Fruit fly (Drosophila melanogaster): ENCODE data around the gene Csp.

The Csp gene

dm6 chr3L:22287994-22288766 is 21.0 kb downstream of the Csp start, which contains the start of the genes Hem and IleRS (continued):
- TF ChIP-seq Hnf4 (GFP tag; optimal IDR thresholded peaks at IDR 0.05), result peak; percentile 89
- no peak for TF ChIP-seq jim (GFP tag; optimal IDR thresholded peaks at IDR 0.05)
- no peak for TF ChIP-seq N (GFP tag; optimal IDR thresholded peaks at IDR 0.05)
- TF ChIP-seq HLH106 (tag; optimal IDR thresholded peaks at IDR 0.05), result peak; percentile 86
- no peak for TF ChIP-seq Mio (GFP tag; optimal IDR thresholded peaks at IDR 0.05)
- TF ChIP-seq brk (GFP tag; optimal IDR thresholded peaks at IDR 0.05), result no peak
- TF ChIP-seq CG32264 (GFP tag; optimal IDR thresholded peaks at IDR 0.05), result peak; percentile 39
- TF ChIP-seq Jra (GFP tag; optimal IDR thresholded peaks at IDR 0.05), result peak; percentile 79
- TF ChIP-seq Hr78 (GFP tag; optimal IDR thresholded peaks at IDR 0.05), result no peak
- no peak for TF ChIP-seq tai (GFP tag; optimal IDR thresholded peaks at IDR 0.05)
- peak; percentile 55 for TF ChIP-seq Hr83 (GFP tag; optimal IDR thresholded peaks at IDR 0.05; ENCODE audit: poor library complexity, severe bottlenecking)
- no peak for TF ChIP-seq dl (GFP tag; optimal IDR thresholded peaks at IDR 0.05; ENCODE audit: insufficient read depth in 1 of 2, partially characterized antibody in 2 of 2)
- TF ChIP-seq Myc (optimal IDR thresholded peaks at IDR 0.05), result no peak

DNA sequence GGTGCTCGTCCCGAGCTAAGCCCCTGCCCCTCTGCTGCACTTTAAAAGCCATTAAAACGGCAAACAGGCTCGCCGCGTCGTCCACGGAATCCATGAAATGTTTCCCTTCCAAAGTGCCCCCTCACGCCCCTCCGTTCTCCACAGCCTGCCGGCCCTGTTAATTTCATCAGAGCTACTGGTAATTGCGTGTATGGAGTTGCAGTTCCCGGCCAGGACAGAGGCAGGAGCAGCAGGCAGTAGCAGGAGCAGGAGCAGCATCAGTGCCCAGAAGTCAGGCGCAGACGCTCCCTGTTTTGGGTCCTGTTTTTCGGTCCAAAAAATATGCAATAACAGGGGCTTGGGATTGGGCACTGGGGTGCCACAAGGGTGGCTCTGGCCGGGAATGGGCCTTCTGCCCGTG is 49.7 kb downstream of the Csp start:
- no peak for TF ChIP-seq Vsx2 (GFP tag; optimal IDR thresholded peaks at IDR 0.05; ENCODE audit: partially characterized antibody)
- TF ChIP-seq Mio (GFP tag; optimal IDR thresholded peaks at IDR 0.05), result no peak
- TF ChIP-seq HLH106 (tag; optimal IDR thresholded peaks at IDR 0.05), result no peak
- TF ChIP-seq CG9705 (GFP tag; optimal IDR thresholded peaks at IDR 0.05), result no peak
- TF ChIP-seq N (GFP tag; optimal IDR thresholded peaks at IDR 0.05), result no peak
- no peak for TF ChIP-seq rgr (GFP tag; optimal IDR thresholded peaks at IDR 0.05)
- no peak for TF ChIP-seq h (GFP tag; optimal IDR thresholded peaks at IDR 0.05)

Data from whole organism, wandering third instar larva.